Worm (Caenorhabditis elegans) whole organism, young adult: ENCODE data around the gene nhr-65.

Experiments used
- B0035.1 ChIP-seq: sonication (generic microtip); optimal IDR thresholded peaks from 2 replicates; lab custom pipeline; 2016; ENCODE audit warnings: missing genetic modification characterization, mild to moderate bottlenecking, missing compliant biosample characterization, missing genotype, missing genetic modification reagents
- C06A6.2 ChIP-seq: fragments of 200-800 bp; sonication (Bioruptor generic); conservative IDR thresholded peaks from 2 replicates; pipeline ENCODE4 v1.3.6; 2022; ENCODE audit warnings: missing genetic modification characterization, missing compliant biosample characterization
- C17E4.6 ChIP-seq: fragments of 200-800 bp; sonication (Bioruptor generic); IDR thresholded peaks from 2 replicates; pipeline ENCODE4 v1.3.6; 2022; ENCODE audit warnings: missing genetic modification reagents, missing genetic modification characterization, missing compliant biosample characterization
- D2030.7 ChIP-seq: fragments of 200-800 bp; sonication (Bioruptor generic); IDR thresholded peaks from 2 replicates; pipeline ENCODE4 v1.3.6; 2022; ENCODE audit warnings: missing genetic modification reagents, missing genetic modification characterization, missing compliant biosample characterization
- F10E7.11 ChIP-seq: sonication (generic microtip); optimal IDR thresholded peaks from 2 replicates; lab custom pipeline; 2017; ENCODE audit warnings: mild to moderate bottlenecking, missing genetic modification characterization, moderate library complexity, missing compliant biosample characterization
- F22D6.2 ChIP-seq: sonication (generic microtip); optimal IDR thresholded peaks from 2 replicates; lab custom pipeline; 2016; ENCODE audit warnings: mild to moderate bottlenecking, missing genetic modification characterization, missing compliant biosample characterization
- F49E8.2 ChIP-seq: sonication (generic microtip); optimal IDR thresholded peaks from 3 replicates; lab custom pipeline; 2017; ENCODE audit warnings: missing genetic modification characterization, mild to moderate bottlenecking, missing compliant biosample characterization, antibody characterized with exemption, moderate library complexity; ENCODE audit not compliant: insufficient read depth
- F52B5.7 ChIP-seq: sonication (generic microtip); optimal IDR thresholded peaks from 2 replicates; lab custom pipeline; 2016; ENCODE audit warnings: mild to moderate bottlenecking, missing genetic modification characterization, missing compliant biosample characterization
- F55B11.4 ChIP-seq: sonication (generic microtip); optimal IDR thresholded peaks from 2 replicates; lab custom pipeline; 2016; ENCODE audit warnings: missing compliant biosample characterization, missing genetic modification characterization, borderline replicate concordance; ENCODE audit not compliant: insufficient read depth
- K12H6.12 ChIP-seq: fragments of 200-800 bp; sonication (Bioruptor generic); optimal IDR thresholded peaks from 2 replicates; lab custom pipeline; 2018; ENCODE audit warnings: mild to moderate bottlenecking, missing genetic modification characterization, missing compliant biosample characterization
- Y53G8AR.9 ChIP-seq: fragments of 200-800 bp; sonication (Bioruptor generic); conservative IDR thresholded peaks from 2 replicates; pipeline ENCODE4 v1.3.6; 2022; ENCODE audit warnings: missing genetic modification reagents, missing genetic modification characterization, missing compliant biosample characterization
- akir-1 ChIP-seq: fragments of 200-800 bp; sonication (Bioruptor generic); optimal IDR thresholded peaks from 2 replicates; lab custom pipeline; 2018; ENCODE audit warnings: mild to moderate bottlenecking, missing genetic modification characterization, moderate library complexity, missing compliant biosample characterization
- aptf-3 ChIP-seq: fragments of 200-800 bp; sonication (Bioruptor generic); IDR thresholded peaks from 2 replicates; pipeline ENCODE4 v1.3.6; 2022; ENCODE audit warnings: missing genetic modification characterization, missing compliant biosample characterization
- attf-5 ChIP-seq: fragments of 200-800 bp; sonication (Bioruptor generic); optimal IDR thresholded peaks from 2 replicates; lab custom pipeline; 2018; ENCODE audit warnings: mild to moderate bottlenecking, missing genetic modification characterization, missing compliant biosample characterization
- attf-6 ChIP-seq: fragments of 200-800 bp; sonication (Bioruptor generic); IDR thresholded peaks from 2 replicates; pipeline ENCODE4 v1.3.6; 2022; ENCODE audit warnings: missing genetic modification reagents, missing genetic modification characterization, missing compliant biosample characterization
- bed-2 ChIP-seq: fragments of 200-800 bp; sonication (Bioruptor generic); IDR thresholded peaks from 2 replicates; pipeline ENCODE4 v1.3.6; 2022; ENCODE audit warnings: missing genetic modification reagents, missing genetic modification characterization, missing compliant biosample characterization
- cebp-1 ChIP-seq, 2 experiments: fragments of 200-800 bp in 1 of 2; sonication (Bioruptor generic) in 1 of 2; sonication (generic microtip) in 1 of 2; IDR thresholded peaks in 1 of 2; optimal IDR thresholded peaks in 1 of 2; 2 replicates each; pipeline versions ENCODE4 v1.3.6 to Lab custom; 2017 to 2022; ENCODE audit warnings: missing compliant biosample characterization in 2 of 2, missing genetic modification characterization in 2 of 2, mild to moderate bottlenecking in 1 of 2, missing genetic modification reagents in 1 of 2, moderate library complexity in 1 of 2
- ceh-27 ChIP-seq: fragments of 200-800 bp; sonication (Bioruptor generic); optimal IDR thresholded peaks from 2 replicates; lab custom pipeline; 2018; ENCODE audit warnings: mild to moderate bottlenecking, missing genetic modification characterization, moderate library complexity, missing compliant biosample characterization
- egl-44 ChIP-seq: fragments of 200-800 bp; sonication (Bioruptor generic); IDR thresholded peaks from 2 replicates; pipeline ENCODE4 v1.3.6; 2022; ENCODE audit warnings: missing genetic modification reagents, missing genetic modification characterization, missing compliant biosample characterization
- egrh-3 ChIP-seq: fragments of 200-800 bp; sonication (Bioruptor generic); IDR thresholded peaks from 2 replicates; pipeline ENCODE4 v1.3.6; 2022; ENCODE audit warnings: missing genetic modification reagents, missing genetic modification characterization, missing compliant biosample characterization
- ekl-4 ChIP-seq: fragments of 200-800 bp; sonication (Bioruptor generic); IDR thresholded peaks from 2 replicates; pipeline ENCODE4 v1.3.6; 2022; ENCODE audit warnings: missing genetic modification reagents, missing genetic modification characterization, missing compliant biosample characterization
- ets-4 ChIP-seq: fragments of 200-800 bp; sonication (Bioruptor generic); optimal IDR thresholded peaks from 2 replicates; lab custom pipeline; 2018; ENCODE audit warnings: mild to moderate bottlenecking, missing genetic modification characterization, missing compliant biosample characterization
- fkh-3 ChIP-seq: sonication (generic microtip); optimal IDR thresholded peaks from 2 replicates; lab custom pipeline; 2016; ENCODE audit warnings: mild to moderate bottlenecking, missing genetic modification characterization, missing compliant biosample characterization
- gei-17 ChIP-seq: fragments of 200-800 bp; sonication (Bioruptor generic); optimal IDR thresholded peaks from 2 replicates; lab custom pipeline; 2018; ENCODE audit warnings: mild to moderate bottlenecking, missing genetic modification characterization, missing compliant biosample characterization
- let-526 ChIP-seq: fragments of 200-800 bp; sonication (Bioruptor generic); IDR thresholded peaks from 2 replicates; pipeline ENCODE4 v1.3.6; 2022; ENCODE audit warnings: missing genetic modification reagents, missing genetic modification characterization, missing compliant biosample characterization
- lin-26 ChIP-seq: fragments of 200-800 bp; sonication (Bioruptor generic); IDR thresholded peaks from 2 replicates; pipeline ENCODE4 v1.3.6; 2022; ENCODE audit warnings: missing genetic modification reagents, missing genetic modification characterization, missing compliant biosample characterization
- lin-35 ChIP-seq, 3 experiments: fragments of 150-350 bp in 2 of 3; sonication (generic microtip) in 1 of 3; optimal IDR thresholded peaks; 2 replicates each; lab custom pipeline; 2014 to 2018; ENCODE audit warnings: missing biosample characterization in 3 of 3, missing genetic modification characterization in 3 of 3, missing genetic modification reagents in 3 of 3
- lin-40 ChIP-seq: sonication (generic microtip); optimal IDR thresholded peaks from 2 replicates; lab custom pipeline; 2016; ENCODE audit warnings: missing genetic modification characterization, mild to moderate bottlenecking, missing compliant biosample characterization, missing genotype, missing genetic modification reagents
- lin-54 ChIP-seq: fragments of 200-800 bp; sonication (Bioruptor generic); optimal IDR thresholded peaks from 2 replicates; lab custom pipeline; 2018; ENCODE audit warnings: mild to moderate bottlenecking, missing genetic modification characterization, missing compliant biosample characterization
- lsl-1 ChIP-seq: fragments of 200-800 bp; sonication (Bioruptor generic); optimal IDR thresholded peaks from 2 replicates; lab custom pipeline; 2018; ENCODE audit warnings: mild to moderate bottlenecking, missing genetic modification characterization, moderate library complexity, missing compliant biosample characterization
- madf-10 ChIP-seq: sonication (generic microtip); optimal IDR thresholded peaks from 2 replicates; lab custom pipeline; 2016; ENCODE audit warnings: mild to moderate bottlenecking, missing genetic modification characterization, missing compliant biosample characterization
- nfya-1 ChIP-seq: sonication (generic microtip); optimal IDR thresholded peaks from 2 replicates; lab custom pipeline; 2017; ENCODE audit warnings: antibody characterized with exemption, missing compliant biosample characterization, missing genetic modification characterization, borderline replicate concordance; ENCODE audit not compliant: insufficient read depth
- nfya-2 ChIP-seq: fragments of 200-800 bp; sonication (Bioruptor generic); IDR thresholded peaks from 2 replicates; pipeline ENCODE4 v1.3.6; 2022; ENCODE audit warnings: missing genetic modification reagents, missing genetic modification characterization, missing compliant biosample characterization
- nhr-120 ChIP-seq: fragments of 200-800 bp; sonication (Bioruptor generic); IDR thresholded peaks from 2 replicates; pipeline ENCODE4 v1.3.6; 2022; ENCODE audit warnings: missing genetic modification characterization, missing compliant biosample characterization
- pbrm-1 ChIP-seq: fragments of 200-800 bp; sonication (Bioruptor generic); IDR thresholded peaks from 2 replicates; pipeline ENCODE4 v1.3.6; 2022; ENCODE audit warnings: missing genetic modification reagents, missing genetic modification characterization, missing compliant biosample characterization
- pha-4 ChIP-seq: fragments of 150-350 bp; sonication (generic microtip); optimal IDR thresholded peaks from 2 replicates; lab custom pipeline; 2014; ENCODE audit warnings: missing biosample characterization, missing genetic modification reagents, missing genetic modification characterization
- rcor-1 ChIP-seq: fragments of 200-800 bp; sonication (Bioruptor generic); IDR thresholded peaks from 2 replicates; pipeline ENCODE4 v1.3.6; 2022; ENCODE audit warnings: missing genetic modification reagents, missing genetic modification characterization, missing compliant biosample characterization
- rec-8 ChIP-seq, 2 experiments: sonication (generic microtip); optimal IDR thresholded peaks; 2 replicates each; lab custom pipeline; 2016; ENCODE audit warnings: mild to moderate bottlenecking in 2 of 2, missing genetic modification characterization in 2 of 2, missing genetic modification reagents in 2 of 2, missing genotype in 2 of 2, missing biosample characterization in 1 of 2, missing compliant biosample characterization in 1 of 2, moderate library complexity in 1 of 2
- snpc-4 ChIP-seq, 5 experiments: fragments of 150-350 bp in 1 of 5; sonication (generic microtip) in 4 of 5; optimal IDR thresholded peaks; 2 replicates each; lab custom pipeline; 2014 to 2018; ENCODE audit warnings: missing genetic modification characterization in 5 of 5, missing biosample characterization in 3 of 5, antibody characterized with exemption in 2 of 5, mild to moderate bottlenecking in 2 of 5, missing compliant biosample characterization in 2 of 5, missing genotype in 2 of 5, moderate library complexity in 2 of 5, missing genetic modification reagents in 1 of 5
- tbx-9 ChIP-seq: sonication (generic microtip); optimal IDR thresholded peaks from 2 replicates; lab custom pipeline; 2016; ENCODE audit warnings: borderline replicate concordance, missing genetic modification characterization, inconsistent platforms, missing compliant biosample characterization
- unc-62 ChIP-seq: fragments of 150-350 bp; optimal IDR thresholded peaks from 2 replicates; lab custom pipeline; 2014; ENCODE audit warnings: missing biosample characterization, missing genetic modification reagents, missing genetic modification characterization
- xnd-1 ChIP-seq: sonication (generic microtip); optimal IDR thresholded peaks from 2 replicates; lab custom pipeline; 2016; ENCODE audit warnings: missing genotype, missing genetic modification reagents, missing genetic modification characterization, missing compliant biosample characterization
- zim-3 ChIP-seq: sonication (generic microtip); optimal IDR thresholded peaks from 2 replicates; lab custom pipeline; 2017; ENCODE audit warnings: mild to moderate bottlenecking, missing genetic modification characterization, moderate library complexity, missing compliant biosample characterization
- ztf-18 ChIP-seq: sonication (generic microtip); optimal IDR thresholded peaks from 2 replicates; lab custom pipeline; 2016; ENCODE audit warnings: missing genotype, mild to moderate bottlenecking, missing genetic modification characterization, missing compliant biosample characterization

The nhr-65 gene

DNA sequence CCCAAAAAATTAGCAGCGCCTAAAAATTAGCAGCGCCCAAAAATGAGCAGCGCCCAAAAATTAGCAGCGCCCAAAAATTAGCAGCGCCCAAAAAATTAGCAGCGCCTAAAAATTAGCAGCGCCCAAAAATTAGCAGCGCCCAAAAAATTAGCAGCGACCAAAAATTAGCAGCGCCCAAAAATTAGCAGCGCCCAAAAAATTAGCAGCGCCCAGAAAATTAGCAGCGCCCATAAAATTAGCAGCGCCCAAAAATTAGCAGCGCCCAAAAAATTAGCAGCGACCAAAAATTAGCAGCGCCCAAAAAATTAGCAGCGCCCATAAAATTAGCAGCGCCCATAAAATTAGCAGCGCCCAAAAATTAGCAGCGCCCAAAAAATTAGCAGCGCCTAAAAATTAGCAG lies 43.9 kb downstream of the nhr-65 start:
- TF ChIP-seq bed-2 (GFP tag; lab: Robert Waterston, UW) (0 out of 2 replicates have a peak, but pooled peaks have one; percentile 13), Y53G8AR.9 (GFP tag; lab: Robert Waterston, UW) (0 out of 2 replicates have a peak, but pooled peaks have one; percentile 39), D2030.7 (GFP tag; lab: Robert Waterston, UW) (0 out of 2 replicates have a peak, but pooled peaks have one; percentile 8), egrh-3 (GFP tag; lab: Robert Waterston, UW) (peak; percentile 41), C17E4.6 (peak; percentile 46; the same call in 1 of the 2 replicates), nhr-120 (GFP tag; lab: Robert Waterston, UW) (0 out of 2 replicates have a peak, but pooled peaks have one; percentile 11), aptf-3 (peak; percentile 62; the same call in 1 of the 2 replicates)

- TF ChIP-seq F55B11.4 (tag; lab: Kevin White, UChicago): no peak
- TF ChIP-seq F49E8.2 (tag; lab: Kevin White, UChicago): no peak
- no peak for TF ChIP-seq attf-6
- TF ChIP-seq unc-62: no peak
- TF ChIP-seq rcor-1 (GFP tag; lab: Robert Waterston, UW): no peak
- TF ChIP-seq rec-8 (tag; optimal IDR thresholded peaks at IDR 0.05; lab: Kevin White, UChicago): no peak
- TF ChIP-seq pbrm-1: peak; percentile 55; the same call in 1 of the 2 replicates
- no peak for TF ChIP-seq tbx-9 (tag; lab: Kevin White, UChicago)
- TF ChIP-seq lin-40 (tag; lab: Kevin White, UChicago): peak; percentile 51
- TF ChIP-seq F52B5.7 (tag; lab: Kevin White, UChicago): no peak
- TF ChIP-seq fkh-3 (tag; lab: Kevin White, UChicago): no peak
- no peak for TF ChIP-seq let-526 (GFP tag; lab: Robert Waterston, UW)
- TF ChIP-seq ceh-27 (GFP tag; lab: Kevin White, UChicago): no peak
- TF ChIP-seq egrh-3 (GFP tag; lab: Robert Waterston, UW): no peak
- no peak for TF ChIP-seq madf-10
- peak; percentile 12 for TF ChIP-seq K12H6.12
- peak; percentile 24 for TF ChIP-seq lsl-1 (GFP tag; lab: Kevin White, UChicago)
- TF ChIP-seq ekl-4 (GFP tag; lab: Robert Waterston, UW): no peak
- no peak for TF ChIP-seq ets-4 (GFP tag; lab: Kevin White, UChicago)
- no peak for TF ChIP-seq cebp-1 (GFP tag; IDR thresholded peaks at IDR 0.05; lab: Robert Waterston, UW)
- peak; percentile 46 for TF ChIP-seq cebp-1 (tag; optimal IDR thresholded peaks at IDR 0.05; lab: Kevin White, UChicago)
- peak in 1 of 3 experiments; percentile 48 for TF ChIP-seq lin-35 (GFP tag; optimal IDR thresholded peaks at IDR 0.05; lab: Kevin White, UChicago)
- no peak for TF ChIP-seq gei-17 (GFP tag; lab: Kevin White, UChicago)
- peak; percentile 92 for TF ChIP-seq ztf-18 (tag; lab: Kevin White, UChicago)
- TF ChIP-seq aptf-3: no peak
- peak; percentile 58 for TF ChIP-seq lin-54
- TF ChIP-seq zim-3: no peak
- TF ChIP-seq snpc-4 (GFP tag; optimal IDR thresholded peaks at IDR 0.05; lab: Kevin White, UChicago): no peak
- TF ChIP-seq snpc-4 (tag; optimal IDR thresholded peaks at IDR 0.05; lab: Kevin White, UChicago): peak in 2 of 4 experiments; percentile 2 to 45
- no peak for TF ChIP-seq nfya-1 (tag; lab: Kevin White, UChicago)
- TF ChIP-seq lin-26 (GFP tag; lab: Robert Waterston, UW): no peak
- TF ChIP-seq xnd-1 (tag; lab: Kevin White, UChicago): no peak
- TF ChIP-seq nfya-2 (GFP tag; lab: Robert Waterston, UW): no peak
- TF ChIP-seq pha-4 (tag; lab: Kevin White, UChicago): no peak
- no peak for TF ChIP-seq egl-44
- TF ChIP-seq attf-5 (GFP tag; lab: Kevin White, UChicago): no peak
- no peak for TF ChIP-seq F10E7.11 (tag; lab: Kevin White, UChicago)
- TF ChIP-seq akir-1 (GFP tag; lab: Kevin White, UChicago): no peak
- no peak for TF ChIP-seq F22D6.2 (tag; lab: Kevin White, UChicago)
- TF ChIP-seq C06A6.2 (GFP tag; lab: Robert Waterston, UW): no peak
- no peak for TF ChIP-seq Y53G8AR.9 (GFP tag; lab: Robert Waterston, UW)
- no peak for TF ChIP-seq B0035.1 (tag; lab: Kevin White, UChicago)
Observed at ce11 chrV:18894924-18895388, 55.9 kb downstream of the nhr-65 start, which contains the start of gene emb-4. Gene emb-4 (minus strand): TSS chrV:18894974.
